Fruit fly (Drosophila melanogaster): ENCODE data around the gene Syx17.

Gene Syx17

DNA sequence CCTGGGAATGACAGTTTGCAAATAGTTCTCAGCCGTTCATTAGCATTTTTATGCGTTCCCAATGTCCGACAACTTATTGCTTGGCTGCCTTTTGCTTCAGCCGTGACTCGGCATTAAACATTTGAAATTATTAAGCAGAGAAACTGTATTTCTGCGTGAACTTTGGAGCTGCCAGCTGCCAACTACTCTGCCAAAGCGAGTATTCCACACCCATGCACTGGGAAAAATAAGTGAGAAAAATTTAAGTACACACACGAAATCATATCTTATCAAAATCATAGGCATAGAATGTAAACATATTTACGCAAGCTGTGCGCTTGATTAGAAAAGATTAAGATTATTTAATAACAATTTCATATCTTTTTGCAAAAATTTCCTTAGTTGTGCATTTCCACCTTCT, 9.7 kb downstream of the Syx17 start (continued):
- TF ChIP-seq CG1602 (GFP tag; optimal IDR thresholded peaks at IDR 0.05) (no peak), Atf6 (GFP tag; IDR thresholded peaks at IDR 0.05) (peak; percentile 74; the same call in 1 of the 2 replicates), Sox100B (GFP tag; optimal IDR thresholded peaks at IDR 0.05) (no peak), CG16863 (GFP tag; optimal IDR thresholded peaks at IDR 0.05) (no peak), CG17568 (GFP tag; optimal IDR thresholded peaks at IDR 0.05) (no peak), Usf (GFP tag; optimal IDR thresholded peaks at IDR 0.05) (no peak), Ets97D (GFP tag; optimal IDR thresholded peaks at IDR 0.05) (peak; percentile 11), NFAT (GFP tag; IDR thresholded peaks at IDR 0.05) (peak; percentile 70), CG11398 (GFP tag; optimal IDR thresholded peaks at IDR 0.05) (no peak), Hr78 (GFP tag; optimal IDR thresholded peaks at IDR 0.05) (no peak), CG4730 (GFP tag; IDR thresholded peaks at IDR 0.05) (no peak), otp (GFP tag; IDR thresholded peaks at IDR 0.05) (peak; percentile 72; the same call in 2 of the 3 replicates), NK7.1 (GFP tag; optimal IDR thresholded peaks at IDR 0.05) (no peak), CG42726 (GFP tag; IDR thresholded peaks at IDR 0.05; ENCODE audit: partially characterized antibody) (no peak), dimm (GFP tag; IDR thresholded peaks at IDR 0.05) (no peak), CG6854 (GFP tag; optimal IDR thresholded peaks at IDR 0.05) (no peak), CG2120 (GFP tag; optimal IDR thresholded peaks at IDR 0.05) (peak; percentile 64), bowl (GFP tag; IDR thresholded peaks at IDR 0.05) (no peak; the same call in 1 of the 2 replicates), CHES-1-like (GFP tag; optimal IDR thresholded peaks at IDR 0.05) (no peak), CG13287 (GFP tag; IDR thresholded peaks at IDR 0.05; ENCODE audit: partially characterized antibody) (no peak), CG6254 (GFP tag; optimal IDR thresholded peaks at IDR 0.05) (no peak), danr (GFP tag; IDR thresholded peaks at IDR 0.05) (0 out of 2 replicates have a peak, but pooled peaks have one; percentile 16), row (GFP tag; IDR thresholded peaks at IDR 0.05) (peak; percentile 79), slp2 (GFP tag; optimal IDR thresholded peaks at IDR 0.05) (no peak), Eip74EF (GFP tag; optimal IDR thresholded peaks at IDR 0.05) (peak in 1 of 2 experiments; percentile 5), CG7745 (tag; optimal IDR thresholded peaks at IDR 0.05) (no peak), ems (GFP tag; optimal IDR thresholded peaks at IDR 0.05) (peak; percentile 37), vfl (GFP tag; optimal IDR thresholded peaks at IDR 0.05) (no peak), CG2875 (GFP tag; optimal IDR thresholded peaks at IDR 0.05) (peak; percentile 25), onecut (GFP tag; IDR thresholded peaks at IDR 0.05) (no peak), sim (GFP tag; IDR thresholded peaks at IDR 0.05) (no peak), CG11456 (GFP tag; IDR thresholded peaks at IDR 0.05) (peak; percentile 75), CG11085 (GFP tag; IDR thresholded peaks at IDR 0.05) (peak; percentile 61), bcd (GFP tag; optimal IDR thresholded peaks at IDR 0.05) (peak; percentile 37), al (GFP tag; IDR thresholded peaks at IDR 0.05) (peak; percentile 77), Asciz (GFP tag; optimal IDR thresholded peaks at IDR 0.05) (no peak), CG10209 (GFP tag; optimal IDR thresholded peaks at IDR 0.05) (no peak), fu2 (GFP tag; optimal IDR thresholded peaks at IDR 0.05) (peak; percentile 31), lola (GFP tag; optimal IDR thresholded peaks at IDR 0.05) (no peak), CG8944 (GFP tag; optimal IDR thresholded peaks at IDR 0.05) (peak; percentile 12), az2 (GFP tag; optimal IDR thresholded peaks at IDR 0.05) (peak; percentile 25), Atf-2 (GFP tag; optimal IDR thresholded peaks at IDR 0.05) (peak; percentile 24), tap (tag; optimal IDR thresholded peaks at IDR 0.05) (peak; percentile 10), GATAe (GFP tag; conservative IDR thresholded peaks at IDR 0.05) (no peak), HLH54F (GFP tag; optimal IDR thresholded peaks at IDR 0.05) (peak; percentile 23), CG12236 (GFP tag; optimal IDR thresholded peaks at IDR 0.05) (no peak), nau (GFP tag; optimal IDR thresholded peaks at IDR 0.05) (peak; percentile 27), CG10147 (GFP tag; optimal IDR thresholded peaks at IDR 0.05) (no peak), CG10979 (tag; optimal IDR thresholded peaks at IDR 0.05) (no peak), hkb (optimal IDR thresholded peaks at IDR 0.05) (no peak), hkb (GFP tag; IDR thresholded peaks at IDR 0.05) (peak; percentile 48)
